Fruit fly (Drosophila melanogaster) whole organism: ENCODE results near the gene Sirup.

Source experiments
- CG8478 ChIP-seq: fragments of >200 bp; optimal IDR thresholded peaks from 2 replicates; lab custom pipeline; 2018; ENCODE audit warnings: inconsistent platforms
- Dll ChIP-seq: fragments of >200 bp; optimal IDR thresholded peaks from 2 replicates; lab custom pipeline; 2017
- EcR ChIP-seq, 2 experiments: fragments of >200 bp; optimal IDR thresholded peaks; 2 replicates each; lab custom pipeline; 2017; ENCODE audit warnings: missing biosample characterization in 2 of 2, missing genetic modification characterization in 2 of 2, missing genetic modification reagents in 2 of 2
- pan ChIP-seq: fragments of >200 bp; optimal IDR thresholded peaks from 2 replicates; lab custom pipeline; 2017
- psq ChIP-seq: fragments of >200 bp; optimal IDR thresholded peaks from 2 replicates; lab custom pipeline; 2017
- usp ChIP-seq: fragments of >200 bp; optimal IDR thresholded peaks from 2 replicates; lab custom pipeline; 2017; ENCODE audit warnings: missing biosample characterization, missing genetic modification characterization, mixed read lengths

Sirup gene

DNA sequence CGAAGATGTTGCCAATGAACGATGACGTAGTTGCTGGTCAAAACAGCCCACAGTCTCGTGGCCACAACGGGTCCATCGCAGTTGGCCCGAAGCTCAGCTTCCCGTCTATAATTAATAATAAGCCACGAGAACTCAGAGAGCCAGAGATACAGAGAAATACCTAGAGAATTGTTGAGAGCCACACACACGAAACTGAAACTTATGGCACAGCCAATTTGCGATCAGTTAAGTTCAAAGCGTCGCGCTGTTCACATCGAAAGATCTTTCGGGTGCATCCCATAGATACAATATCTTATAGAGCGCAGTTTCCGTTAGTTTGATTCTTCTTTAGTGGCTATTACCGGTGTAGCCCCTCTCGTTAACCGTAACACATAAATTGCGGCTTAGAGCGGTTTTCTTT, 13.9 kb downstream of the Sirup start:
- TF ChIP-seq psq (lab: Kevin White, UChicago) (no peak), CG8478 (lab: Kevin White, UChicago) (no peak), EcR (GFP tag; optimal IDR thresholded peaks at IDR 0.05; lab: Kevin White, UChicago) (no peak), Dll (lab: Kevin White, UChicago) (no peak), usp (no peak), pan (lab: Kevin White, UChicago) (no peak)

DNA sequence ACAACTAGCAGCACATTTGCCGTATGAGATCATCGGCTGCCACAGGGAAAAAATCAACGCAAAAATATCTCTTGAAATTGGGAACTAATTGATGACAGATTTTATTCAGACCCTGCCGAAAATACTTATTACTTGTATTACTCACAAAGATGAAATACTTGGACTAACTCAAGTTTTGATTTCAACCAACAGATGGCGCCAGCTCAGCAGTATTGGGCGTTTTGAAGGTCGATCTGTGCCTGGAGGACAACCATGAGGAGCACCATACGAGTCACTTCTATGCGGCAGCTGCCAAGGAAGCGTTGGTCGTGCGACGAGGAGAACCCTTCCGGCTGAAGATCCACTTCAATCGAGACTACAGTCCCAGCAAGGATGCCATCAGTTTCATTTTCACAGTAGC, 25.7 kb downstream of the Sirup start:
- TF ChIP-seq CG8478 (lab: Kevin White, UChicago) (no peak), usp (no peak), pan (lab: Kevin White, UChicago) (no peak), Dll (lab: Kevin White, UChicago) (no peak), psq (lab: Kevin White, UChicago) (no peak), EcR (GFP tag; optimal IDR thresholded peaks at IDR 0.05; lab: Kevin White, UChicago) (no peak)

DNA sequence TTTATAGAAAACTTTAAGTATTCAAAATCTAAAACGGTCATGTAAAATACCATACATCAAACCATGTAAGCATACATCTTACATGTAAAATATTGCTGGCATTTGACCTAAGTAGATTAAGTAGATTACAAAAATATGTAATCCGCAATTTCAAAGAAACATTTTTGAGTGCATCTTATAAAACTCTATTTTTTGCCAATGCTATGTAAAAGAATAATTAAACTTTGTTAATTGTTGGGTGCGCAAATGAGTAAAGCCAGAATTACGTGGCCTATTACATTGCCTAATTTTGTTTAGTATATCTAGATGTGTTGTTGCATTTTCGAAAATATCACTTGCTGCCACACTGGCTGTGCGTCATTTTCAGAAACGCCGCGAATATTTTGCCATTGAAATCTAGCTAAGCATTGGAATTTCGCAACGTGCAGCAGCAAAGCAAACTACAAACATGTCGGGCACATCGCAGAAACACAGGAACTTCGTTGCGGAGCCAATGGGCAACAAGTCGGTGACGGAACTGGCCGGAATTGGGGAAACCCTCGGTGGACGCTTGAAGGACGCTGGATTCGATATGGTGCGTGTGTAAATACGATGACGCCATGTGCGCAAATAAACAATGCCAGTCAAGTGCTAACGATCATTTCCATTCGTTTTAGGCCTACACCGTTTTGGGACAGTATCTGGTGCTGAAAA, 30.6 kb downstream of the Sirup start, which contains the start of gene baf:
TSS of gene baf (plus strand) at position 303 of the 693 bp plus-strand sequence.
- TF ChIP-seq psq (lab: Kevin White, UChicago), result no peak

DNA sequence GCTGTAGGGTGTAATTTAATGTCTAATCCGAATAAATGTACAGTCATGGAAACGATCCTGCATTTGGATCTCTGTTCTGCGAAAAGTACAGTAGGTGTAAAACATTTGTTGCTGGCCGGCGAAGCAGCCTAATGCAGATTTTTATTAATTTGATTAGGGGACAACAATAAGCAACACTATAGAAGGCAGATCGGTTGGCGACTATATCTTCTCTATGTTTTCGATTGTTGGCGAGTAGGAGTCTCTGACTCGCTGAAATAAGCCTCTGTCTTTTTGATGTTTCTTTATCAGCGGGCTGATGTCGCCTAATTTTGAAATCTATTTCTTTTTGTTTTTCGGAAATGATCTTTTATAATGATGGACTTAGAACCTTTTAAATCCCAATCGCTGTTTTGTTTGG, 31.4 kb downstream of the Sirup start:
- TF ChIP-seq psq (lab: Kevin White, UChicago) (no peak), pan (lab: Kevin White, UChicago) (no peak), CG8478 (lab: Kevin White, UChicago) (no peak), Dll (lab: Kevin White, UChicago) (no peak)

DNA sequence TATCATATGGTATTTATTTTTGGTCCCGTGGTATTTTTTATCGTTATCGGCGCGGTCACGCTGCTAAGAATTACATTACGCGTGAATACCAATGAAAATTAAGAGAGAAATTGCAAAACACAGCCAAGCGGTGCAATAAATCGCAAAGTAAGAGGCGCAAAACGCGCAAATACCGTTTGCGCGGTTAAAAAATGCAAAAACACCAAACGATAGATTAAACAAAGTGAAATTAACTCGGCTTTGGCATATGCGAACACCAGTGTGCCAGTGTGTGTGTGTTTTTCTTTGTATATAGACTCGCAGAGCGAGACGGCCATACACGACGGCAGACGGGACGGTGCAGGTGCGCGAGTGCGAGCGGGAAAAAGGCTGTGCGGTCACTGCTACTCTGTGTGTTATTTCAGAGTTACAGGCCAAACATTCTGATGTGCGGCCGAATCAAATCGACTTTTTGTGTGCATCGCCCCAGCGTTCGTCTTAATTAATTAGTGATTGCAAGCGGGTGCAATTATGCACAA, 32.1 kb downstream of the Sirup start, which contains the start of gene Cka:
TSS of gene Cka (plus strand) at position 29 of the 518 bp plus-strand sequence.
- TF ChIP-seq Dll (lab: Kevin White, UChicago) (no peak), CG8478 (lab: Kevin White, UChicago) (peak; percentile 77)

DNA sequence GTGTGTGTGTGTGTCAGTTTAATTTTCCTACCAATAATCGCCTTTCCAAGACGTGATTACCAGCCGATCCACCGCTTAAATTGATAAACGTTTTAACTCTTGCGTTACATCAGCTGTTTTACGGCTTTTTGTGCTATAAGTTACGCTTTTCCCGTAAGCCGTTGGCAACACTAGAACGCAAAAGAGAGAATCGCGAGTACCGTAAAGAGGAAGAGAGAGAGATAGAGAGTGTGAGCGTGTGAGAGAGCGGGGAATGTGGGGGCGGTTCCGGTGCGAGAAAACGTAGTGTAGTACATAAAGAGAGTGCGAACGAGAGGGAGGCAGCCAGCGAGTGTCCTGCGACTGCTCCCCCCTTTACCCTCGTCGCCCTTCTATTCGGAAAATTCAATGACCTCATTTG, 32.9 kb downstream of the Sirup start:
- TF ChIP-seq CG8478 (lab: Kevin White, UChicago) (no peak), EcR (GFP tag; optimal IDR thresholded peaks at IDR 0.05; lab: Kevin White, UChicago) (no peak)

DNA sequence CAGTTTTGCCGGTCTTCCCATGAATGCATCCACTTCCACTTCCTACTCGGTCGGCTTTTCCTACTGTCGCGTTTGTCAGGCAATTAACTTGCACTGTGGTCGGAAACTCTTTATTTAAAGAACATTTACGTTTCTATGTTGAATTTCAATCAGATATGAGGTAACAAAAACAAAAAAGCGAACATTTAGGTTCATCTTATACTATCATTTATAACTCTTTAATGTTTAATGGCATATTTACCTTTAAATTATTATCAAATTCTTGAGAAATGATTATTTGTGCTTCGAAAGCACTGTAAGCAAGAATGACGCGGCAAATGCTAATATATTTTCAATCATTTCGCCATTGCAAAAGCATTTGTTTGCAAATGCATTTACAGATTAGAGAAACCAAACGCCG, 35.1 kb downstream of the Sirup start:
- no peak for TF ChIP-seq usp
- TF ChIP-seq psq (lab: Kevin White, UChicago), result no peak
- TF ChIP-seq Dll (lab: Kevin White, UChicago), result no peak
- no peak for TF ChIP-seq CG8478 (lab: Kevin White, UChicago)
- TF ChIP-seq EcR (GFP tag; optimal IDR thresholded peaks at IDR 0.05; lab: Kevin White, UChicago), result no peak
- no peak for TF ChIP-seq pan (lab: Kevin White, UChicago)

DNA sequence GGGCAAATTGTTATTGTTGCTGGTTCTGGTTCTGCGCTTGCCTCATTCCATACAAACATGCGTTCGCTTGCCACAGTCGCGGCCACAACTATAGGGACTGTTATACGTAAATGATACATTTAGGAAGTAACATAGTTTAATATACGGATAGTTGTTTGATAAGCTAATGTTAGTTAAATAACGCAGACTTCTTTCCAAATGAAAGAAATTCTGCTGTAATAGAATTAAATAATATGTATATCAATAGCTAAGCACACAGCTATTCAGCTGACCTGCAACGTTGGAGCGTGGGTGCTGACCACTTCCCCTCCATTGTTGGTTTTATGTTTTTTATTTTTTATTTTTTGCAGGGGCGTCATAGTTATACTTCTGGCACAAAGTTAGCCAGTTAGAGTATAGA, 36.1 kb downstream of the Sirup start:
- TF ChIP-seq pan (lab: Kevin White, UChicago) (no peak), CG8478 (lab: Kevin White, UChicago) (no peak), Dll (lab: Kevin White, UChicago) (no peak), usp (no peak), EcR (GFP tag; optimal IDR thresholded peaks at IDR 0.05; lab: Kevin White, UChicago) (no peak), psq (lab: Kevin White, UChicago) (no peak)

DNA sequence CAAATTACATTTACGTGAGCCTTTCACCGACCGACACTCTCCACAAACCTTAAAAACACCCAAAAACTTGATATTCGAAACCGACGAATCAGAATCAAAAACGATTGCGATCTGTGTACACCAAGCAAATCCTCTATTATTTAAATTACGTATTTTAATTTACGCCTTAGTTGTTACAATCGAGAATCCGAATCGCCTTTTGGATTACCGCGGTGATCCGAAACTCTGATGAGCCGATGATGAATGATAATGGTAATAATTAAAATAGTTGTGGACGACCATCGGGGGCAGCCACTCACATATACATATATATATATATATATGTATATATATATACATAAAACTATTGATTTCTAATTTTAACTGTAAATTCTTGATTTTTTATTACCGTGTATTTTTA, 41.0 kb downstream of the Sirup start, which contains the start of gene CG7367:
TSS of gene CG7367 (minus strand) at position 101 of the 400 bp plus-strand sequence.
- TF ChIP-seq usp (no peak), CG8478 (lab: Kevin White, UChicago) (no peak), psq (lab: Kevin White, UChicago) (no peak), Dll (lab: Kevin White, UChicago) (no peak), pan (lab: Kevin White, UChicago) (no peak), EcR (GFP tag; optimal IDR thresholded peaks at IDR 0.05; lab: Kevin White, UChicago) (no peak)

DNA sequence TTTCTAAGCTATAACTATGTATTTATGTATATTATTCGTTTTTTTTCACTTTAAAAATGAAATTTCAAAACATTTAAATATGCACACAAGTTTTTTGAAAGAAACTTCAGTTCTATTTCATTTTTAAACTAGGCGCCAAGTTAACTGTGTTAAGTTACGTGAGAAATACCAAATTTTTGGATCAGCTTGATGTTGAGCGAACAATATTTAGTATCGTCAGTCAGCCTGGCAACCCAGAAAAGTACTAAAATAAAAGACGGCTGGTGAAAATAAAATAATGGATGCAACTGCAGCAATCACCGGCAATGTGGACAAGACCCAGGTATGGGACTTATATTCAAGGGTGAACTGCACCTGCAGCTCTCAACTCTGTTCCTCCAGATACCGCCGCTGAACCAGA, 42.2 kb downstream of the Sirup start, which contains the start of gene CCDC53:
TSS of gene CCDC53 (plus strand) at position 235 of the 400 bp plus-strand sequence.
- TF ChIP-seq usp (no peak), CG8478 (lab: Kevin White, UChicago) (no peak), Dll (lab: Kevin White, UChicago) (no peak), EcR (GFP tag; optimal IDR thresholded peaks at IDR 0.05; lab: Kevin White, UChicago) (no peak), psq (lab: Kevin White, UChicago) (no peak)

DNA sequence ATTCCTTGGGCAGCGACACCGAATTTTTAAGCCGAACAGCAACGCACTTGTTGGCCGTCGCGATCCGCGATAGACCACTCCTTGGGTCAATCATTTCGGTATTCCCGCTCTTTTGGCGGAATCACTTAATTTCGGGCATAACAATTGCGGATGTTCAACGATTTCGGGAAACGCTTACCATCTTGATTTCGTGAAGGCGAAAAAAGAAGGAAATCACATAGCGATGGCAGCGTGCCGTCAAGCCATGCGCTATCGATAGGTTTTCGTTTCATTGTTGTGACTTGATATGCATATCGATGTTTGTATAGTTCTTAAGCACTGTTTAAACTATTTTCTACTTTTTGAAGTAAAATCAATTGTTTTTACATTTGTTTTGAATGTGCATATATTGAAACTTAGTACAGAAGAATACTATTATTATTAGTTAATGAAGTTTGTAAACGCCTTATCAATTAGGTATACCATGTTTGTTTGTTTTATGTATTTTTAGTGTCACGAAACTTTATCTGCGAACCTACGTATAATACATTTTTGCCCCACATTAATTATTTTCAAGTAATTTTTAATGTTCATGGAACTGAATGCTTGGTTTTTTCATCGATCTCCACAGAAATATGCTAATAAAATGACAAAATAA, 44.1 kb downstream of the Sirup start, which contains the start of gene RpL36A:
TSS of gene RpL36A (minus strand) at position 265 of the 637 bp plus-strand sequence.
- TF ChIP-seq CG8478 (lab: Kevin White, UChicago) (no peak), usp (no peak), psq (lab: Kevin White, UChicago) (no peak), Dll (lab: Kevin White, UChicago) (no peak), pan (lab: Kevin White, UChicago) (no peak), EcR (GFP tag; optimal IDR thresholded peaks at IDR 0.05; lab: Kevin White, UChicago) (no peak)

DNA sequence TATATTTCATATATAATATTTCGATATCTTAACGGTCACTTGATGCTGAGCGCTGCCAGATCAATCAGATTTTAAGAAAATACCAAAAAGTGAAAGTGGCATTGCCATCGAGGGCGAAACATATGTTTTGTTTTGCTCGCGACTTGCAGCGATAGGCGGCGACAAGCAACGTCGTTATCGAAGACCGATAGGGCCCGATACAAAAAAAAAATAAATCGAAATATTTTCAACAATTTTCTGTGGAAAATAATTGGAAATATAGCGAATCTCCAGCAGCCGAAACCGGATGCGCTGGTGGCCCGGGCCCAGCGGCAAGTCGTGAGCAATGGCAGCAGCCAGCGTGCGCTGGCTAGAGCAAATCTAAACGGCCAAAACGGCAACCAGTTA, 44.6 kb downstream of the Sirup start, which contains the start of gene Megf8:
TSS of gene Megf8 (plus strand) at position 190 of the 387 bp plus-strand sequence.
- TF ChIP-seq EcR (GFP tag; optimal IDR thresholded peaks at IDR 0.05; lab: Kevin White, UChicago), result no peak
- TF ChIP-seq usp, result no peak
- no peak for TF ChIP-seq Dll (lab: Kevin White, UChicago)
- TF ChIP-seq psq (lab: Kevin White, UChicago), result no peak
- no peak for TF ChIP-seq pan (lab: Kevin White, UChicago)
- no peak for TF ChIP-seq CG8478 (lab: Kevin White, UChicago)
